Worm (Caenorhabditis elegans) whole organism, L4 larva: ENCODE results near the gene mdt-11.

Experiments
- D1046.2 ChIP-seq: fragments of 200-800 bp; sonication (Bioruptor generic); IDR thresholded peaks from 2 replicates; pipeline ENCODE4 v1.3.6; 2022; ENCODE audit warnings: missing genetic modification characterization, missing compliant biosample characterization
- F49E8.2 ChIP-seq: sonication (generic microtip); optimal IDR thresholded peaks from 2 replicates; lab custom pipeline; 2016; ENCODE audit warnings: missing compliant biosample characterization, mild to moderate bottlenecking, missing genetic modification characterization, borderline replicate concordance
- R02D3.7 ChIP-seq: fragments of 150-350 bp; sonication (generic microtip); optimal IDR thresholded peaks from 3 replicates; lab custom pipeline; 2014; ENCODE audit warnings: missing biosample characterization, missing genetic modification characterization
- T26A8.4 ChIP-seq: fragments of 200-800 bp; sonication (Bioruptor generic); IDR thresholded peaks from 2 replicates; pipeline ENCODE4 v1.3.6; 2022; ENCODE audit warnings: missing genetic modification characterization, missing compliant biosample characterization
- Y105C5A.15 ChIP-seq: fragments of 200-800 bp; sonication (Bioruptor generic); IDR thresholded peaks from 2 replicates; pipeline ENCODE4 v1.3.6; 2022; ENCODE audit warnings: missing genetic modification characterization, missing compliant biosample characterization
- Y75B8A.6 ChIP-seq: fragments of 200-800 bp; sonication (Bioruptor generic); IDR thresholded peaks from 2 replicates; pipeline ENCODE4 v1.3.6; 2022; ENCODE audit warnings: missing genetic modification reagents, missing genetic modification characterization, missing compliant biosample characterization
- ZK337.2 ChIP-seq: fragments of 200-800 bp; sonication (Bioruptor generic); IDR thresholded peaks from 2 replicates; pipeline ENCODE4 v1.3.6; 2022; ENCODE audit warnings: missing genetic modification reagents, missing genetic modification characterization, missing compliant biosample characterization
- ZK546.5 ChIP-seq, 2 experiments: sonication (generic microtip); optimal IDR thresholded peaks; 2 replicates each; lab custom pipeline; 2017; ENCODE audit warnings: missing biosample characterization in 2 of 2, missing genetic modification characterization in 2 of 2
- aha-1 ChIP-seq: fragments of 150-350 bp; peaks from one replicate; lab custom pipeline; 2014; ENCODE audit warnings: missing biosample characterization, missing genetic modification characterization
- arid-1 ChIP-seq: fragments of 200-800 bp; sonication (Bioruptor generic); conservative IDR thresholded peaks from 2 replicates; pipeline ENCODE4 v1.3.6; 2022; ENCODE audit warnings: missing genetic modification reagents, missing genetic modification characterization, missing compliant biosample characterization
- ceh-28 ChIP-seq: fragments of 150-350 bp; optimal IDR thresholded peaks from 2 replicates; lab custom pipeline; 2014; ENCODE audit warnings: missing biosample characterization, missing genetic modification reagents, missing genetic modification characterization
- ceh-44 ChIP-seq: fragments of 200-800 bp; sonication (Bioruptor generic); IDR thresholded peaks from 2 replicates; pipeline ENCODE4 v1.3.6; 2022; ENCODE audit warnings: missing genetic modification reagents, missing genetic modification characterization, missing compliant biosample characterization
- ceh-62 ChIP-seq: sonication (generic microtip); optimal IDR thresholded peaks from 2 replicates; lab custom pipeline; 2017; ENCODE audit warnings: missing biosample characterization, missing genetic modification characterization
- ceh-82 ChIP-seq: sonication (generic microtip); optimal IDR thresholded peaks from 2 replicates; lab custom pipeline; 2017; ENCODE audit warnings: missing biosample characterization, missing genetic modification characterization
- daf-12 ChIP-seq: fragments of 150-350 bp; optimal IDR thresholded peaks from 2 replicates; lab custom pipeline; 2014; ENCODE audit warnings: missing biosample characterization, missing genetic modification reagents, missing genetic modification characterization
- dmd-8 ChIP-seq: fragments of 200-800 bp; sonication (Bioruptor generic); IDR thresholded peaks from 2 replicates; pipeline ENCODE4 v1.3.6; 2022; ENCODE audit warnings: missing genetic modification characterization, missing compliant biosample characterization
- dmd-9 ChIP-seq: fragments of 200-800 bp; sonication (Bioruptor generic); IDR thresholded peaks from 2 replicates; pipeline ENCODE4 v1.3.6; 2022; ENCODE audit warnings: missing genetic modification reagents, missing genetic modification characterization, missing compliant biosample characterization
- dpl-1 ChIP-seq: fragments of 150-350 bp; optimal IDR thresholded peaks from 2 replicates; lab custom pipeline; 2014; ENCODE audit warnings: missing biosample characterization, missing genetic modification reagents, missing genetic modification characterization
- egl-27 ChIP-seq: sonication (generic microtip); optimal IDR thresholded peaks from 3 replicates; lab custom pipeline; 2017; ENCODE audit warnings: missing biosample characterization, missing genetic modification reagents, missing genetic modification characterization
- egl-43 ChIP-seq: fragments of 200-800 bp; sonication (Bioruptor generic); IDR thresholded peaks from 2 replicates; pipeline ENCODE4 v1.3.6; 2022; ENCODE audit warnings: missing genetic modification reagents, missing genetic modification characterization, missing compliant biosample characterization
- fos-1 ChIP-seq: fragments of 150-350 bp; optimal IDR thresholded peaks from 2 replicates; lab custom pipeline; 2014; ENCODE audit warnings: missing biosample characterization, missing genetic modification characterization
- hif-1 ChIP-seq, 2 experiments: sonication (generic microtip); optimal IDR thresholded peaks; 2 replicates each; lab custom pipeline; 2016 to 2017; ENCODE audit warnings: missing compliant biosample characterization in 2 of 2, missing genetic modification characterization in 2 of 2, missing genetic modification reagents in 2 of 2, missing genotype in 2 of 2, mild to moderate bottlenecking in 1 of 2
- hlh-11 ChIP-seq: fragments of 200-800 bp; sonication (Bioruptor generic); optimal IDR thresholded peaks from 2 replicates; lab custom pipeline; 2018; ENCODE audit warnings: mild to moderate bottlenecking, missing genetic modification characterization, missing compliant biosample characterization
- lim-7 ChIP-seq: fragments of 200-800 bp; sonication (Bioruptor generic); IDR thresholded peaks from 2 replicates; pipeline ENCODE4 v1.3.6; 2022; ENCODE audit warnings: missing genetic modification characterization, missing compliant biosample characterization
- lin-1 ChIP-seq: fragments of 200-800 bp; sonication (Bioruptor generic); IDR thresholded peaks from 2 replicates; pipeline ENCODE4 v1.3.6; 2022; ENCODE audit warnings: missing genetic modification reagents, missing genetic modification characterization, missing compliant biosample characterization
- lin-15B ChIP-seq: fragments of 150-350 bp; sonication (generic microtip); optimal IDR thresholded peaks from 3 replicates; lab custom pipeline; 2014; ENCODE audit warnings: missing biosample characterization, missing genetic modification characterization
- lin-38 ChIP-seq: fragments of 200-800 bp; sonication (Bioruptor generic); IDR thresholded peaks from 2 replicates; pipeline ENCODE4 v1.3.6; 2022; ENCODE audit warnings: missing genetic modification reagents, missing genetic modification characterization, missing compliant biosample characterization
- lin-39 ChIP-seq: fragments of 150-350 bp; optimal IDR thresholded peaks from 2 replicates; lab custom pipeline; 2014; ENCODE audit warnings: missing biosample characterization, missing genetic modification reagents, missing genetic modification characterization
- mdt-29 ChIP-seq: fragments of 200-800 bp; sonication (Bioruptor generic); IDR thresholded peaks from 2 replicates; pipeline ENCODE4 v1.3.6; 2022; ENCODE audit warnings: missing genetic modification reagents, missing genetic modification characterization, missing compliant biosample characterization
- mep-1 ChIP-seq: fragments of 150-350 bp; sonication (generic microtip); optimal IDR thresholded peaks from 3 replicates; lab custom pipeline; 2014; ENCODE audit warnings: missing biosample characterization, missing genetic modification characterization
- mxl-3 ChIP-seq: fragments of 200-800 bp; sonication (Bioruptor generic); optimal IDR thresholded peaks from 2 replicates; lab custom pipeline; 2018; ENCODE audit warnings: mild to moderate bottlenecking, missing genetic modification characterization, missing compliant biosample characterization
- nhr-102 ChIP-seq: sonication (generic microtip); optimal IDR thresholded peaks from 2 replicates; lab custom pipeline; 2016; ENCODE audit warnings: mild to moderate bottlenecking, missing genetic modification characterization, moderate library complexity, missing compliant biosample characterization
- nhr-111 ChIP-seq: fragments of 200-800 bp; sonication (Bioruptor generic); optimal IDR thresholded peaks from 2 replicates; lab custom pipeline; 2018; ENCODE audit warnings: mild to moderate bottlenecking, missing genetic modification characterization, missing compliant biosample characterization
- nhr-25 ChIP-seq: sonication (generic microtip); optimal IDR thresholded peaks from 2 replicates; lab custom pipeline; 2017; ENCODE audit warnings: missing genetic modification characterization, mild to moderate bottlenecking, missing compliant biosample characterization, antibody characterized with exemption, moderate library complexity, borderline replicate concordance; ENCODE audit not compliant: insufficient read depth
- nhr-28 ChIP-seq: fragments of 150-350 bp; optimal IDR thresholded peaks from 2 replicates; lab custom pipeline; 2014; ENCODE audit warnings: missing biosample characterization, missing genetic modification characterization
- nhr-41 ChIP-seq: fragments of 200-800 bp; sonication (Bioruptor generic); IDR thresholded peaks from 2 replicates; pipeline ENCODE4 v1.3.6; 2022; ENCODE audit warnings: missing genetic modification reagents, missing genetic modification characterization, missing compliant biosample characterization
- nhr-42 ChIP-seq: fragments of 200-800 bp; sonication (Bioruptor generic); IDR thresholded peaks from 2 replicates; pipeline ENCODE4 v1.3.6; 2022; ENCODE audit warnings: missing genetic modification characterization, missing compliant biosample characterization
- nhr-48 ChIP-seq: sonication (generic microtip); optimal IDR thresholded peaks from 2 replicates; lab custom pipeline; 2016; ENCODE audit warnings: mild to moderate bottlenecking, missing genetic modification characterization, missing compliant biosample characterization
- nhr-76 ChIP-seq: fragments of 150-350 bp; optimal IDR thresholded peaks from 2 replicates; lab custom pipeline; 2014; ENCODE audit warnings: missing biosample characterization, missing genetic modification characterization
- nhr-77 ChIP-seq: fragments of 150-350 bp; optimal IDR thresholded peaks from 2 replicates; lab custom pipeline; 2014; ENCODE audit warnings: missing biosample characterization, missing genetic modification characterization
- pha-4 ChIP-seq, 2 experiments: fragments of 150-350 bp in 1 of 2; fragments of 200-800 bp in 1 of 2; sonication (Bioruptor generic) in 1 of 2; IDR thresholded peaks in 1 of 2; optimal IDR thresholded peaks in 1 of 2; 2 replicates each; pipeline versions ENCODE4 v1.3.6 to Lab custom; 2014 to 2022; ENCODE audit warnings: missing genetic modification characterization in 2 of 2, missing genetic modification reagents in 2 of 2, missing biosample characterization in 1 of 2, missing compliant biosample characterization in 1 of 2
- saeg-2 ChIP-seq: fragments of 200-800 bp; sonication (Bioruptor generic); IDR thresholded peaks from 2 replicates; pipeline ENCODE4 v1.3.6; 2022; ENCODE audit warnings: missing genetic modification reagents, missing genetic modification characterization, missing compliant biosample characterization
- sdz-12 ChIP-seq: fragments of 200-800 bp; sonication (Bioruptor generic); optimal IDR thresholded peaks from 2 replicates; lab custom pipeline; 2018; ENCODE audit warnings: mild to moderate bottlenecking, missing genetic modification characterization, missing compliant biosample characterization
- skn-1 ChIP-seq: fragments of 150-350 bp; optimal IDR thresholded peaks from 2 replicates; lab custom pipeline; 2014; ENCODE audit warnings: missing biosample characterization, missing genetic modification characterization
- snpc-1.2 ChIP-seq: fragments of 200-800 bp; sonication (Bioruptor generic); IDR thresholded peaks from 2 replicates; pipeline ENCODE4 v1.3.6; 2022; ENCODE audit warnings: missing genetic modification reagents, missing genetic modification characterization, missing compliant biosample characterization
- spr-1 ChIP-seq: sonication (generic microtip); optimal IDR thresholded peaks from 2 replicates; lab custom pipeline; 2016; ENCODE audit warnings: mild to moderate bottlenecking, missing genetic modification characterization, missing compliant biosample characterization
- tra-1 ChIP-seq: fragments of 200-800 bp; sonication (Bioruptor generic); IDR thresholded peaks from 2 replicates; pipeline ENCODE4 v1.3.6; 2022; ENCODE audit warnings: missing genetic modification reagents, missing genetic modification characterization, missing compliant biosample characterization
- vab-7 ChIP-seq: fragments of 200-800 bp; sonication (Bioruptor generic); IDR thresholded peaks from 2 replicates; pipeline ENCODE4 v1.3.6; 2022; ENCODE audit warnings: missing genetic modification reagents, missing genetic modification characterization, missing compliant biosample characterization
- zfp-2 ChIP-seq: sonication (generic microtip); optimal IDR thresholded peaks from 2 replicates; lab custom pipeline; 2016; ENCODE audit warnings: mild to moderate bottlenecking, missing genetic modification characterization, missing compliant biosample characterization
- zfp-3 ChIP-seq: fragments of 200-800 bp; sonication (Bioruptor generic); conservative IDR thresholded peaks from 2 replicates; pipeline ENCODE4 v1.3.6; 2022; ENCODE audit warnings: missing genetic modification reagents, missing genetic modification characterization, missing compliant biosample characterization
- zip-11 ChIP-seq: fragments of 200-800 bp; sonication (Bioruptor generic); IDR thresholded peaks from 2 replicates; pipeline ENCODE4 v1.3.6; 2022; ENCODE audit warnings: missing genetic modification characterization, missing compliant biosample characterization
- zip-2 ChIP-seq: fragments of 150-350 bp; optimal IDR thresholded peaks from 2 replicates; lab custom pipeline; 2014; ENCODE audit warnings: missing biosample characterization, missing genetic modification characterization

Gene mdt-11

ce11 chrIII:5047175-5047574, 26.2 kb downstream of the mdt-11 start, which contains the start of gene txbp-3:
Gene txbp-3, minus strand, starts transcription at chrIII:5047459.
- TF ChIP-seq dpl-1 (GFP tag; lab: Kevin White, UChicago): peak; percentile 54
- TF ChIP-seq egl-43 (GFP tag; lab: Robert Waterston, UW): no peak
- TF ChIP-seq R02D3.7 (tag; lab: Kevin White, UChicago): no peak
- TF ChIP-seq Y75B8A.6 (GFP tag; lab: Robert Waterston, UW): no peak
- no peak for TF ChIP-seq skn-1 (tag; lab: Kevin White, UChicago)
- no peak for TF ChIP-seq ceh-28 (tag; lab: Kevin White, UChicago)
- TF ChIP-seq dmd-8 (GFP tag; lab: Robert Waterston, UW): no peak
- TF ChIP-seq sdz-12: no peak
- no peak for TF ChIP-seq zip-2 (tag; lab: Kevin White, UChicago)
- TF ChIP-seq lim-7 (GFP tag; lab: Robert Waterston, UW): no peak
- no peak for TF ChIP-seq arid-1 (GFP tag; lab: Robert Waterston, UW)
- no peak for TF ChIP-seq D1046.2
- no peak for TF ChIP-seq lin-15B (tag; lab: Kevin White, UChicago)
- no peak for TF ChIP-seq zip-11 (GFP tag; lab: Robert Waterston, UW)
- TF ChIP-seq ceh-44 (GFP tag; lab: Robert Waterston, UW): no peak
- no peak for TF ChIP-seq zfp-3 (GFP tag; lab: Robert Waterston, UW)
- TF ChIP-seq snpc-1.2 (GFP tag; lab: Robert Waterston, UW): no peak
- TF ChIP-seq nhr-77: peak; percentile 42
- TF ChIP-seq ceh-62 (tag; lab: Kevin White, UChicago): no peak
- no peak for TF ChIP-seq lin-39 (tag; lab: Kevin White, UChicago)
- TF ChIP-seq lin-1 (GFP tag; lab: Robert Waterston, UW): no peak
- TF ChIP-seq tra-1 (GFP tag; lab: Robert Waterston, UW): no peak
- TF ChIP-seq saeg-2: no peak
- TF ChIP-seq nhr-111: no peak
- peak; percentile 77 for TF ChIP-seq nhr-28
- no peak for TF ChIP-seq ceh-82
- peak; percentile 80 for TF ChIP-seq mxl-3 (GFP tag; lab: Kevin White, UChicago)
- no peak for TF ChIP-seq fos-1
- TF ChIP-seq hif-1 (tag; optimal IDR thresholded peaks at IDR 0.05; lab: Kevin White, UChicago): peak in 1 of 2 experiments; percentile 33
- TF ChIP-seq vab-7 (GFP tag; lab: Robert Waterston, UW): no peak
- no peak for TF ChIP-seq dmd-9 (GFP tag; lab: Robert Waterston, UW)
- TF ChIP-seq nhr-102: no peak
- TF ChIP-seq spr-1 (tag; lab: Kevin White, UChicago): no peak
- TF ChIP-seq Y105C5A.15 (GFP tag; lab: Robert Waterston, UW): no peak
- TF ChIP-seq mdt-29: no peak
- no peak for TF ChIP-seq ZK337.2 (GFP tag; lab: Robert Waterston, UW)
- no peak for TF ChIP-seq aha-1 (tag; lab: Kevin White, UChicago)
- TF ChIP-seq nhr-76 (tag; lab: Kevin White, UChicago): no peak
- no peak for TF ChIP-seq nhr-41 (GFP tag; lab: Robert Waterston, UW)
- TF ChIP-seq lin-38 (GFP tag; lab: Robert Waterston, UW): no peak
- no peak for TF ChIP-seq ZK546.5 (tag; optimal IDR thresholded peaks at IDR 0.05; lab: Kevin White, UChicago)
- no peak for TF ChIP-seq zfp-2 (tag; lab: Kevin White, UChicago)
- no peak for TF ChIP-seq pha-4 (GFP tag; IDR thresholded peaks at IDR 0.05; lab: Robert Waterston, UW)
- peak; percentile 76 for TF ChIP-seq pha-4 (tag; optimal IDR thresholded peaks at IDR 0.05; lab: Kevin White, UChicago)
- TF ChIP-seq daf-12: no peak
- no peak for TF ChIP-seq hlh-11
- TF ChIP-seq mep-1 (tag; lab: Kevin White, UChicago): peak; percentile 71
- TF ChIP-seq nhr-42: no peak
- TF ChIP-seq nhr-48: no peak
- TF ChIP-seq nhr-25 (tag; lab: Kevin White, UChicago): no peak
- no peak for TF ChIP-seq egl-27
- TF ChIP-seq T26A8.4 (GFP tag; lab: Robert Waterston, UW): no peak
- TF ChIP-seq F49E8.2 (tag; lab: Kevin White, UChicago): no peak
